Worm (Caenorhabditis elegans) whole organism, L2 larva: ENCODE measurements around the gene C36B7.1.

ENCODE experiments used
- C34F6.9 ChIP-seq: fragments of 150-350 bp; optimal IDR thresholded peaks from 2 replicates; lab custom pipeline; 2014; ENCODE audit warnings: missing biosample characterization, missing genetic modification characterization
- F13H6.1 ChIP-seq: sonication (generic microtip); optimal IDR thresholded peaks from 2 replicates; lab custom pipeline; 2016; ENCODE audit warnings: missing genetic modification characterization, missing compliant biosample characterization
- R02D3.7 ChIP-seq: fragments of 150-350 bp; optimal IDR thresholded peaks from 2 replicates; lab custom pipeline; 2014; ENCODE audit warnings: missing biosample characterization, missing genetic modification characterization
- Y55F3AM.14 ChIP-seq: fragments of 200-800 bp; sonication (Bioruptor generic); optimal IDR thresholded peaks from 2 replicates; lab custom pipeline; 2018; ENCODE audit warnings: mild to moderate bottlenecking, missing genetic modification characterization, missing compliant biosample characterization
- alr-1 ChIP-seq: fragments of 150-350 bp; optimal IDR thresholded peaks from 2 replicates; lab custom pipeline; 2014; ENCODE audit warnings: missing biosample characterization, missing genetic modification characterization
- aly-2 ChIP-seq: fragments of 150-350 bp; optimal IDR thresholded peaks from 2 replicates; lab custom pipeline; 2014; ENCODE audit warnings: missing biosample characterization, missing genetic modification characterization
- ama-1 ChIP-seq: fragments of 150-350 bp; optimal IDR thresholded peaks from 2 replicates; lab custom pipeline; 2018; ENCODE audit warnings: inconsistent platforms
- blmp-1 ChIP-seq: sonication (generic microtip); optimal IDR thresholded peaks from 2 replicates; lab custom pipeline; 2017; ENCODE audit warnings: missing genetic modification characterization, mild to moderate bottlenecking, missing compliant biosample characterization, antibody characterized with exemption, moderate library complexity; ENCODE audit not compliant: insufficient read depth
- ceh-16 ChIP-seq: fragments of 150-350 bp; optimal IDR thresholded peaks from 2 replicates; lab custom pipeline; 2014; ENCODE audit warnings: missing biosample characterization, missing genetic modification characterization
- ceh-82 ChIP-seq: fragments of 150-350 bp; optimal IDR thresholded peaks from 2 replicates; lab custom pipeline; 2014; ENCODE audit warnings: missing biosample characterization, missing genetic modification characterization
- crh-2 ChIP-seq: sonication (generic microtip); optimal IDR thresholded peaks from 2 replicates; lab custom pipeline; 2017; ENCODE audit warnings: missing biosample characterization, missing genetic modification characterization
- egl-27 ChIP-seq: sonication (generic microtip); optimal IDR thresholded peaks from 3 replicates; lab custom pipeline; 2017; ENCODE audit warnings: missing biosample characterization, missing genetic modification reagents, missing genetic modification characterization
- elt-1 ChIP-seq: fragments of 150-350 bp; optimal IDR thresholded peaks from 2 replicates; lab custom pipeline; 2014; ENCODE audit warnings: missing biosample characterization, missing genetic modification characterization
- fos-1 ChIP-seq: fragments of 150-350 bp; optimal IDR thresholded peaks from 2 replicates; lab custom pipeline; 2014; ENCODE audit warnings: missing biosample characterization, missing genetic modification characterization
- gmeb-1 ChIP-seq: fragments of 150-350 bp; optimal IDR thresholded peaks from 2 replicates; lab custom pipeline; 2014; ENCODE audit warnings: missing biosample characterization, missing genetic modification characterization
- lsy-2 ChIP-seq, 2 experiments: fragments of 150-350 bp in 1 of 2; sonication (generic microtip) in 1 of 2; optimal IDR thresholded peaks; 2 replicates each; lab custom pipeline; 2014 to 2017; ENCODE audit warnings: missing biosample characterization in 2 of 2, missing genetic modification characterization in 2 of 2
- mab-5 ChIP-seq: fragments of 150-350 bp; optimal IDR thresholded peaks from 2 replicates; lab custom pipeline; 2014; ENCODE audit warnings: missing biosample characterization, missing genetic modification characterization
- mbf-1 ChIP-seq: sonication (generic microtip); optimal IDR thresholded peaks from 2 replicates; lab custom pipeline; 2017; ENCODE audit warnings: missing biosample characterization, missing genetic modification characterization
- mdl-1 ChIP-seq, 2 experiments: fragments of 150-350 bp in 1 of 2; sonication (generic microtip) in 1 of 2; optimal IDR thresholded peaks; 2 replicates each; lab custom pipeline; 2017; ENCODE audit warnings: missing biosample characterization in 2 of 2, missing genetic modification characterization in 2 of 2
- nhr-11 ChIP-seq: fragments of 150-350 bp; optimal IDR thresholded peaks from 2 replicates; lab custom pipeline; 2014; ENCODE audit warnings: missing biosample characterization, missing genetic modification characterization
- nhr-129 ChIP-seq: fragments of 150-350 bp; optimal IDR thresholded peaks from 2 replicates; lab custom pipeline; 2014; ENCODE audit warnings: missing biosample characterization, missing genetic modification characterization
- nhr-23 ChIP-seq: fragments of 150-350 bp; optimal IDR thresholded peaks from 2 replicates; lab custom pipeline; 2014; ENCODE audit warnings: missing biosample characterization, missing genetic modification reagents, missing genetic modification characterization
- nhr-237 ChIP-seq: fragments of 150-350 bp; optimal IDR thresholded peaks from 2 replicates; lab custom pipeline; 2014; ENCODE audit warnings: missing biosample characterization, missing genetic modification characterization
- nhr-25 ChIP-seq: fragments of 150-350 bp; sonication (generic microtip); optimal IDR thresholded peaks from 3 replicates; lab custom pipeline; 2014; ENCODE audit warnings: missing biosample characterization, missing genetic modification characterization
- nhr-6 ChIP-seq: fragments of 150-350 bp; optimal IDR thresholded peaks from 2 replicates; lab custom pipeline; 2014; ENCODE audit warnings: missing biosample characterization, missing genetic modification characterization
- nhr-77 ChIP-seq: fragments of 150-350 bp; optimal IDR thresholded peaks from 2 replicates; lab custom pipeline; 2014; ENCODE audit warnings: missing biosample characterization, missing genetic modification characterization
- peb-1 ChIP-seq: fragments of 150-350 bp; optimal IDR thresholded peaks from 2 replicates; lab custom pipeline; 2014; ENCODE audit warnings: missing biosample characterization, missing genetic modification characterization
- sem-4 ChIP-seq: fragments of 150-350 bp; optimal IDR thresholded peaks from 2 replicates; lab custom pipeline; 2014; ENCODE audit warnings: missing biosample characterization, missing genetic modification reagents, missing genetic modification characterization
- sma-3 ChIP-seq: sonication (generic microtip); optimal IDR thresholded peaks from 2 replicates; lab custom pipeline; 2016; ENCODE audit warnings: missing genetic modification reagents, missing genetic modification characterization, missing compliant biosample characterization
- unc-55 ChIP-seq: fragments of 150-350 bp; sonication (generic microtip); optimal IDR thresholded peaks from 3 replicates; lab custom pipeline; 2014; ENCODE audit warnings: missing biosample characterization, missing genetic modification reagents, missing genetic modification characterization
- unc-62 ChIP-seq: fragments of 150-350 bp; optimal IDR thresholded peaks from 2 replicates; lab custom pipeline; 2014; ENCODE audit warnings: missing biosample characterization, missing genetic modification reagents, missing genetic modification characterization
- zag-1 ChIP-seq: fragments of 150-350 bp; optimal IDR thresholded peaks from 2 replicates; lab custom pipeline; 2014; ENCODE audit warnings: missing biosample characterization, missing genetic modification characterization
- ztf-4 ChIP-seq: fragments of 150-350 bp; optimal IDR thresholded peaks from 2 replicates; lab custom pipeline; 2014; ENCODE audit warnings: missing biosample characterization, missing genetic modification characterization

Gene C36B7.1

ce11 chrX:7151189-7151857, 38.6 kb downstream of the C36B7.1 start, which contains the start of gene lam-2:
Gene lam-2, minus strand, starts transcription at chrX:7151239.
- TF ChIP-seq Y55F3AM.14 (GFP tag; lab: Kevin White, UChicago) (no peak), aly-2 (tag; lab: Kevin White, UChicago) (no peak), sem-4 (no peak), crh-2 (tag; lab: Kevin White, UChicago) (no peak), nhr-129 (tag; lab: Kevin White, UChicago) (no peak), ceh-82 (tag; lab: Kevin White, UChicago) (no peak), R02D3.7 (tag; lab: Kevin White, UChicago) (no peak), peb-1 (tag; lab: Kevin White, UChicago) (no peak), zag-1 (tag; lab: Kevin White, UChicago) (no peak), F13H6.1 (tag; lab: Kevin White, UChicago) (no peak), egl-27 (tag; lab: Kevin White, UChicago) (no peak), mab-5 (tag; lab: Kevin White, UChicago) (no peak), nhr-77 (no peak), mbf-1 (tag; lab: Kevin White, UChicago) (no peak), blmp-1 (no peak), elt-1 (tag; lab: Kevin White, UChicago) (no peak), C34F6.9 (no peak), lsy-2 (tag; optimal IDR thresholded peaks at IDR 0.05; lab: Kevin White, UChicago) (no peak)
- TF ChIP-seq, all 48 proteins: peak for 0

- no peak for TF ChIP-seq egl-27 (tag; lab: Kevin White, UChicago)
- TF ChIP-seq nhr-237 (tag; lab: Kevin White, UChicago) = no peak
- no peak for TF ChIP-seq Y55F3AM.14 (GFP tag; lab: Kevin White, UChicago)
- no peak for TF ChIP-seq ceh-16
- TF ChIP-seq gmeb-1 (tag; lab: Kevin White, UChicago) = no peak
- no peak for TF ChIP-seq nhr-6
- TF ChIP-seq mdl-1 (tag; optimal IDR thresholded peaks at IDR 0.05; lab: Kevin White, UChicago) = no peak
- TF ChIP-seq mbf-1 (tag; lab: Kevin White, UChicago) = no peak
- TF ChIP-seq C34F6.9 = no peak
- no peak for TF ChIP-seq sma-3
- TF ChIP-seq fos-1 (tag; lab: Kevin White, UChicago) = no peak
- no peak for TF ChIP-seq nhr-23
- no peak for TF ChIP-seq ceh-82 (tag; lab: Kevin White, UChicago)
- TF ChIP-seq blmp-1 = no peak
- TF ChIP-seq unc-55 (GFP tag; lab: Kevin White, UChicago) = no peak
- TF ChIP-seq ztf-4 (tag; lab: Kevin White, UChicago) = no peak
Measured at ce11 chrX:7151976-7152528, 39.4 kb downstream of the C36B7.1 start.

ce11 chrX:7153460-7153859, 40.8 kb downstream of the C36B7.1 start:
- TF ChIP-seq nhr-129 (tag; lab: Kevin White, UChicago) (peak; percentile 9), peb-1 (tag; lab: Kevin White, UChicago) (no peak), nhr-77 (no peak), ceh-16 (no peak), ama-1 (lab: Kevin White, UChicago) (no peak), sma-3 (no peak), alr-1 (tag; lab: Kevin White, UChicago) (no peak), F13H6.1 (tag; lab: Kevin White, UChicago) (peak; percentile 49), nhr-11 (tag; lab: Kevin White, UChicago) (no peak)

- TF ChIP-seq unc-62 (GFP tag; lab: Kevin White, UChicago) (no peak), zag-1 (tag; lab: Kevin White, UChicago) (no peak), nhr-6 (no peak), nhr-23 (no peak)
- TF ChIP-seq, all 48 proteins: peak for 0
Measured at ce11 chrX:7155879-7156278, 43.2 kb downstream of the C36B7.1 start, which contains the start of gene C54D1.7. Gene C54D1.7, minus strand, starts transcription at chrX:7156035.

- TF ChIP-seq sma-3 (no peak), nhr-25 (tag; lab: Kevin White, UChicago) (peak; percentile 19), blmp-1 (peak; percentile 24)
Measured at ce11 chrX:7157483-7157882, 44.8 kb downstream of the C36B7.1 start.
